Fruit fly (Drosophila melanogaster) whole organism, embryonic: ENCODE data around the gene cnc.

Source experiments
- CG11093 ChIP-seq: fragments of 200-800 bp; sonication (Bioruptor generic); IDR thresholded peaks from 3 replicates; pipeline ENCODE4 v1.3.6; 2022; ENCODE audit warnings: missing biosample characterization, missing genetic modification characterization
- CG11398 ChIP-seq: fragments of 200-800 bp; sonication (Bioruptor generic); optimal IDR thresholded peaks from 2 replicates; lab custom pipeline; 2016; ENCODE audit warnings: missing biosample characterization, missing genetic modification characterization
- CG11696 ChIP-seq: fragments of 200-800 bp; sonication (Bioruptor generic); IDR thresholded peaks from 2 replicates; pipeline ENCODE4 v1.3.6; 2022; ENCODE audit warnings: missing biosample characterization, missing genetic modification characterization
- CG11723 ChIP-seq: fragments of 200-800 bp; sonication (Bioruptor generic); optimal IDR thresholded peaks from 2 replicates; lab custom pipeline; 2017; ENCODE audit warnings: missing biosample characterization, mild to moderate bottlenecking, missing genetic modification characterization
- CG1792 ChIP-seq: fragments of 200-800 bp; sonication (Bioruptor generic); optimal IDR thresholded peaks from 2 replicates; lab custom pipeline; 2016; ENCODE audit warnings: missing biosample characterization, missing genetic modification characterization
- CG18599 ChIP-seq: fragments of 200-800 bp; sonication (Bioruptor generic); optimal IDR thresholded peaks from 3 replicates; lab custom pipeline; 2017; ENCODE audit warnings: missing biosample characterization, missing genetic modification characterization, mild to moderate bottlenecking, moderate library complexity, missing genetic modification reagents
- CG32772 ChIP-seq: fragments of 200-800 bp; sonication (Bioruptor generic); IDR thresholded peaks from 2 replicates; pipeline ENCODE4 v1.3.6; 2022; ENCODE audit warnings: missing biosample characterization, missing genetic modification characterization
- CG34422 ChIP-seq: fragments of 200-800 bp; sonication (Bioruptor generic); IDR thresholded peaks from 3 replicates; pipeline ENCODE4 v1.3.6; 2022; ENCODE audit warnings: missing biosample characterization, missing genetic modification characterization
- CG3995 ChIP-seq: fragments of 200-800 bp; sonication (Bioruptor generic); optimal IDR thresholded peaks from 3 replicates; lab custom pipeline; 2016; ENCODE audit warnings: missing biosample characterization, missing genetic modification characterization
- CG42726 ChIP-seq: fragments of 200-800 bp; sonication (Bioruptor generic); IDR thresholded peaks from 2 replicates; pipeline ENCODE4 v1.3.6; 2022; ENCODE audit warnings: missing biosample characterization, missing genetic modification characterization; ENCODE audit not compliant: partially characterized antibody
- CG4282 ChIP-seq: fragments of 200-800 bp; sonication (Bioruptor generic); optimal IDR thresholded peaks from 2 replicates; lab custom pipeline; 2016; ENCODE audit warnings: missing biosample characterization, missing genetic modification characterization
- CG4404 ChIP-seq: fragments of 200-800 bp; sonication (Bioruptor generic); IDR thresholded peaks from 2 replicates; pipeline ENCODE4 v1.3.6; 2022; ENCODE audit warnings: missing biosample characterization, missing genetic modification characterization
- CG6689 ChIP-seq: fragments of 200-800 bp; sonication (Bioruptor generic); IDR thresholded peaks from 2 replicates; pipeline ENCODE4 v1.3.6; 2022; ENCODE audit warnings: missing biosample characterization, missing genetic modification characterization
- CG7271 ChIP-seq: fragments of 200-800 bp; sonication (Bioruptor generic); optimal IDR thresholded peaks from 2 replicates; lab custom pipeline; 2018; ENCODE audit warnings: missing biosample characterization, mild to moderate bottlenecking, missing genetic modification characterization, moderate library complexity
- CG7372 ChIP-seq: fragments of 200-800 bp; sonication (Bioruptor generic); IDR thresholded peaks from 2 replicates; pipeline ENCODE4 v1.3.6; 2022; ENCODE audit warnings: missing biosample characterization, missing genetic modification characterization
- CG7556 ChIP-seq: fragments of 200-800 bp; sonication (Bioruptor generic); optimal IDR thresholded peaks from 2 replicates; lab custom pipeline; 2017; ENCODE audit warnings: missing biosample characterization, mild to moderate bottlenecking, missing genetic modification characterization
- CG8388 ChIP-seq: fragments of 200-800 bp; sonication (Bioruptor generic); optimal IDR thresholded peaks from 2 replicates; lab custom pipeline; 2019; ENCODE audit warnings: missing biosample characterization, mild to moderate bottlenecking, missing genetic modification characterization, moderate library complexity
- CG9817 ChIP-seq: fragments of 200-800 bp; sonication (Bioruptor generic); optimal IDR thresholded peaks from 2 replicates; lab custom pipeline; 2018; ENCODE audit warnings: missing biosample characterization, mild to moderate bottlenecking, missing genetic modification characterization, moderate library complexity
- Dad ChIP-seq: fragments of 200-800 bp; sonication (Bioruptor generic); optimal IDR thresholded peaks from 3 replicates; lab custom pipeline; 2016; ENCODE audit warnings: missing biosample characterization, missing genetic modification characterization
- Dip3 ChIP-seq: fragments of 200-800 bp; sonication (Bioruptor generic); optimal IDR thresholded peaks from 3 replicates; lab custom pipeline; 2016; ENCODE audit warnings: missing biosample characterization, missing genetic modification characterization
- Doc3 ChIP-seq: fragments of 200-800 bp; sonication (Bioruptor generic); IDR thresholded peaks from 3 replicates; pipeline ENCODE4 v1.3.6; 2022; ENCODE audit warnings: missing biosample characterization, missing genetic modification characterization; ENCODE audit not compliant: partially characterized antibody
- Dref ChIP-seq: fragments of 200-800 bp; sonication (Bioruptor generic); IDR thresholded peaks from 2 replicates; pipeline ENCODE4 v1.3.6; 2022; ENCODE audit warnings: missing biosample characterization, missing genetic modification characterization
- Elba2 ChIP-seq: fragments of 200-800 bp; sonication (Bioruptor generic); optimal IDR thresholded peaks from 3 replicates; lab custom pipeline; 2016; ENCODE audit warnings: missing biosample characterization, missing genetic modification characterization
- Gsc ChIP-seq: fragments of 200-800 bp; sonication (Bioruptor generic); IDR thresholded peaks from 2 replicates; pipeline ENCODE4 v1.3.6; 2022; ENCODE audit warnings: missing biosample characterization, missing genetic modification characterization
- Hr39 ChIP-seq: fragments of >200 bp; optimal IDR thresholded peaks from 2 replicates; lab custom pipeline; 2017
- NFAT ChIP-seq: fragments of 200-800 bp; sonication (Bioruptor generic); IDR thresholded peaks from 2 replicates; pipeline ENCODE4 v1.3.6; 2022; ENCODE audit warnings: missing biosample characterization, missing genetic modification characterization
- Nf-YA ChIP-seq: fragments of 200-800 bp; sonication (Bioruptor generic); IDR thresholded peaks from 2 replicates; pipeline ENCODE4 v1.3.6; 2022; ENCODE audit warnings: missing biosample characterization, missing genetic modification characterization
- Sin3A ChIP-seq: fragments of >200 bp; optimal IDR thresholded peaks from 2 replicates; lab custom pipeline; 2018
- Taf1 ChIP-seq: fragments of 200-800 bp; sonication (Bioruptor generic); IDR thresholded peaks from 2 replicates; pipeline ENCODE4 v1.3.6; 2022; ENCODE audit warnings: missing biosample characterization, missing genetic modification characterization
- Xrp1 ChIP-seq: fragments of 200-800 bp; sonication (Bioruptor generic); IDR thresholded peaks from 2 replicates; pipeline ENCODE4 v1.3.6; 2022; ENCODE audit warnings: missing biosample characterization, missing genetic modification characterization
- chn ChIP-seq: fragments of 200-800 bp; sonication (Bioruptor generic); optimal IDR thresholded peaks from 2 replicates; lab custom pipeline; 2016; ENCODE audit warnings: missing biosample characterization, missing genetic modification characterization
- cwo ChIP-seq: fragments of 200-800 bp; sonication (Bioruptor generic); optimal IDR thresholded peaks from 3 replicates; lab custom pipeline; 2017; ENCODE audit warnings: missing biosample characterization, missing genetic modification characterization, mild to moderate bottlenecking, moderate library complexity, missing genetic modification reagents
- da ChIP-seq: fragments of 200-800 bp; sonication (Bioruptor generic); optimal IDR thresholded peaks from 2 replicates; lab custom pipeline; 2016; ENCODE audit warnings: missing biosample characterization, missing genetic modification characterization
- dati ChIP-seq: fragments of 200-800 bp; sonication (Bioruptor generic); IDR thresholded peaks from 2 replicates; pipeline ENCODE4 v1.3.6; 2022; ENCODE audit warnings: missing biosample characterization, missing genetic modification characterization
- esg ChIP-seq: fragments of 200-800 bp; sonication (Bioruptor generic); conservative IDR thresholded peaks from 2 replicates; pipeline ENCODE4 v1.3.6; 2022; ENCODE audit warnings: missing biosample characterization, missing genetic modification characterization
- ewg ChIP-seq: fragments of 200-800 bp; sonication (Bioruptor generic); optimal IDR thresholded peaks from 3 replicates; lab custom pipeline; 2017; ENCODE audit warnings: mild to moderate bottlenecking, missing biosample characterization, missing genetic modification reagents, missing genetic modification characterization
- gem ChIP-seq: fragments of 200-800 bp; sonication (Bioruptor generic); optimal IDR thresholded peaks from 2 replicates; lab custom pipeline; 2019; ENCODE audit warnings: missing biosample characterization, mild to moderate bottlenecking, missing genetic modification characterization, moderate library complexity
- gsb-n ChIP-seq: fragments of 200-800 bp; sonication (Bioruptor generic); optimal IDR thresholded peaks from 3 replicates; lab custom pipeline; 2018; ENCODE audit warnings: missing biosample characterization, mild to moderate bottlenecking, missing genetic modification characterization
- her ChIP-seq: fragments of 200-800 bp; sonication (Bioruptor generic); optimal IDR thresholded peaks from 2 replicates; lab custom pipeline; 2016; ENCODE audit warnings: missing biosample characterization, missing genetic modification characterization
- hkb ChIP-seq, 2 experiments: fragments of 200-800 bp in 1 of 2; fragments of >200 bp in 1 of 2; sonication (Bioruptor generic) in 1 of 2; IDR thresholded peaks in 1 of 2; optimal IDR thresholded peaks in 1 of 2; 2 replicates each; pipeline versions ENCODE4 v1.3.6 to Lab custom; 2017 to 2022; ENCODE audit warnings: missing biosample characterization in 1 of 2, missing genetic modification characterization in 1 of 2
- klu ChIP-seq: fragments of 200-800 bp; sonication (Bioruptor generic); IDR thresholded peaks from 2 replicates; pipeline ENCODE4 v1.3.6; 2022; ENCODE audit warnings: missing biosample characterization, missing genetic modification characterization
- mld ChIP-seq: fragments of 200-800 bp; sonication (Bioruptor generic); IDR thresholded peaks from 3 replicates; pipeline ENCODE4 v1.3.6; 2022; ENCODE audit warnings: missing biosample characterization, missing genetic modification characterization; ENCODE audit not compliant: partially characterized antibody
- pum ChIP-seq: fragments of 200-800 bp; sonication (Bioruptor generic); optimal IDR thresholded peaks from 2 replicates; lab custom pipeline; 2016; ENCODE audit warnings: missing biosample characterization, missing genetic modification characterization
- ranshi ChIP-seq: fragments of 200-800 bp; sonication (Bioruptor generic); IDR thresholded peaks from 2 replicates; pipeline ENCODE4 v1.3.6; 2022; ENCODE audit warnings: missing biosample characterization, missing genetic modification characterization
- repo ChIP-seq: fragments of 200-800 bp; sonication (Bioruptor generic); optimal IDR thresholded peaks from 2 replicates; lab custom pipeline; 2016; ENCODE audit warnings: missing biosample characterization, missing genetic modification characterization
- rib ChIP-seq: fragments of 200-800 bp; sonication (Bioruptor generic); IDR thresholded peaks from 2 replicates; pipeline ENCODE4 v1.3.6; 2022; ENCODE audit warnings: missing biosample characterization, missing genetic modification characterization
- salm ChIP-seq: fragments of 200-800 bp; sonication (Bioruptor generic); optimal IDR thresholded peaks from 2 replicates; lab custom pipeline; 2018; ENCODE audit warnings: missing biosample characterization, mild to moderate bottlenecking, missing genetic modification characterization
- shn ChIP-seq: fragments of 200-800 bp; sonication (Bioruptor generic); optimal IDR thresholded peaks from 3 replicates; lab custom pipeline; 2016; ENCODE audit warnings: missing biosample characterization, missing genetic modification characterization
- slou ChIP-seq: fragments of 200-800 bp; sonication (Bioruptor generic); optimal IDR thresholded peaks from 3 replicates; lab custom pipeline; 2016; ENCODE audit warnings: missing biosample characterization, missing genetic modification characterization
- tap ChIP-seq: fragments of 200-800 bp; optimal IDR thresholded peaks from 3 replicates; lab custom pipeline; 2019; ENCODE audit warnings: missing biosample characterization, mild to moderate bottlenecking, missing genetic modification characterization, moderate library complexity
- trem ChIP-seq: fragments of 200-800 bp; optimal IDR thresholded peaks from 3 replicates; lab custom pipeline; 2019; ENCODE audit warnings: missing biosample characterization, mild to moderate bottlenecking, missing genetic modification characterization, moderate library complexity

cnc gene

DNA sequence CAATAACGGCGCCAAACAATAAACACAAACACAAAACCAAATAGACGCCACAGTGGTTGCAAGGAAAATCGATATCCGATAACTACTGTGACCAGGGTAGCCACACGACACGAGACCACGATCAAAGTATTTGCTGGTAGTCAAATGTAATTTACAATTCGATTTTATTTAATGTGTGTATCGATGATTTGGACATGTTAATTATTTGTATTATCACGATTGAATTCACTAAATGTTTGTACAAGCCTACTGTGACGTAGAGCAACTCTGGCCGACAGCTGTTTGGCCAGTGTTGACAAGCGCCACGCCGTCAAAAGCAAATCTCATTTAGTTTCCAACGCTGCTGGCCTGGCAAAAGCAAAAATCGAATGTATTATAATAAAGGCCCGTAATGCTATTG, 24.7 kb upstream of the cnc start, which contains the start of the genes Rad60 and EloA (continued):
- TF ChIP-seq CG11723 (GFP tag; lab: Kevin White, UChicago) (peak; percentile 53), CG8388 (GFP tag; lab: Kevin White, UChicago) (peak; percentile 75), shn (GFP tag; lab: Kevin White, UChicago) (peak; percentile 81), CG4282 (GFP tag; lab: Kevin White, UChicago) (peak; percentile 73), NFAT (peak; percentile 70), gsb-n (peak; percentile 46), CG1792 (GFP tag; lab: Kevin White, UChicago) (peak; percentile 73), CG3995 (GFP tag; lab: Kevin White, UChicago) (peak; percentile 53), Nf-YA (GFP tag; lab: Robert Waterston, UW) (no peak), rib (GFP tag; lab: Robert Waterston, UW) (0 out of 2 replicates have a peak, but pooled peaks have one; percentile 9), esg (GFP tag; lab: Robert Waterston, UW) (peak; percentile 53), CG32772 (GFP tag; lab: Robert Waterston, UW) (peak; percentile 40; the same call in 1 of the 2 replicates), dati (no peak), Gsc (GFP tag; lab: Robert Waterston, UW) (no peak), CG7372 (0 out of 2 replicates have a peak, but pooled peaks have one; percentile 12), Xrp1 (GFP tag; lab: Robert Waterston, UW) (peak; percentile 76), Dip3 (GFP tag; lab: Kevin White, UChicago) (peak; percentile 85), CG11093 (GFP tag; lab: Robert Waterston, UW) (0 out of 3 replicates have a peak, but pooled peaks have one; percentile 14), CG6689 (GFP tag; lab: Robert Waterston, UW) (peak; percentile 68), CG7271 (tag; lab: Kevin White, UChicago) (peak; percentile 54), Hr39 (lab: Kevin White, UChicago) (no peak), da (peak; percentile 51), trem (peak; percentile 89), Dad (GFP tag; lab: Kevin White, UChicago) (peak; percentile 71), CG18599 (GFP tag; lab: Kevin White, UChicago) (peak; percentile 78), tap (tag; lab: Kevin White, UChicago) (peak; percentile 50), klu (peak; percentile 59; the same call in 1 of the 2 replicates), CG7556 (peak; percentile 67), gem (peak; percentile 79), mld (GFP tag; lab: Robert Waterston, UW) (no peak), CG11398 (peak; percentile 85), salm (tag; lab: Kevin White, UChicago) (peak; percentile 39), hkb (optimal IDR thresholded peaks at IDR 0.05; lab: Kevin White, UChicago) (peak; percentile 86), hkb (GFP tag; IDR thresholded peaks at IDR 0.05; lab: Robert Waterston, UW) (peak; percentile 70), Sin3A (peak; percentile 91), ewg (GFP tag; lab: Kevin White, UChicago) (peak; percentile 50), Dref (GFP tag; lab: Robert Waterston, UW) (peak; percentile 78), pum (peak; percentile 87), Taf1 (GFP tag; lab: Robert Waterston, UW) (0 out of 2 replicates have a peak, but pooled peaks have one; percentile 34), ranshi (GFP tag; lab: Robert Waterston, UW) (peak; percentile 49; the same call in 1 of the 2 replicates), repo (GFP tag; lab: Kevin White, UChicago) (peak; percentile 71), CG11696 (GFP tag; lab: Robert Waterston, UW) (no peak), CG9817 (tag; lab: Kevin White, UChicago) (peak; percentile 68), slou (peak; percentile 31), her (GFP tag; lab: Kevin White, UChicago) (peak; percentile 83), Doc3 (peak; percentile 69; the same call in 2 of the 3 replicates), chn (GFP tag; lab: Kevin White, UChicago) (peak; percentile 87), CG34422 (GFP tag; lab: Robert Waterston, UW) (peak; percentile 75), Elba2 (no peak), CG4404 (peak; percentile 51), cwo (peak; percentile 32), CG42726 (GFP tag; lab: Robert Waterston, UW) (no peak; the same call in 1 of the 2 replicates)
